Worm (Caenorhabditis elegans) whole organism, young adult: ENCODE results near the gene F10E9.5.

Experiments used
- C06A6.2 ChIP-seq: fragments of 200-800 bp; sonication (Bioruptor generic); conservative IDR thresholded peaks from 2 replicates; pipeline ENCODE4 v1.3.6; 2022; ENCODE audit warnings: missing genetic modification characterization, missing compliant biosample characterization
- F52B5.7 ChIP-seq: sonication (generic microtip); optimal IDR thresholded peaks from 2 replicates; lab custom pipeline; 2016; ENCODE audit warnings: mild to moderate bottlenecking, missing genetic modification characterization, missing compliant biosample characterization
- F57A8.1 ChIP-seq: fragments of 200-800 bp; sonication (Bioruptor generic); optimal IDR thresholded peaks from 2 replicates; lab custom pipeline; 2018; ENCODE audit warnings: mild to moderate bottlenecking, missing genetic modification characterization, moderate library complexity, missing compliant biosample characterization
- T07F8.4 ChIP-seq: sonication (generic microtip); optimal IDR thresholded peaks from 2 replicates; lab custom pipeline; 2016; ENCODE audit warnings: mild to moderate bottlenecking, missing genetic modification characterization, moderate library complexity, missing compliant biosample characterization
- T26A5.8 ChIP-seq: sonication (generic microtip); optimal IDR thresholded peaks from 2 replicates; lab custom pipeline; 2016; ENCODE audit warnings: missing genetic modification characterization, missing compliant biosample characterization
- Y53F4B.3 ChIP-seq: fragments of 200-800 bp; sonication (Bioruptor generic); IDR thresholded peaks from 2 replicates; pipeline ENCODE4 v1.3.6; 2022; ENCODE audit warnings: missing genetic modification reagents, missing genetic modification characterization, missing compliant biosample characterization
- Y79H2A.3 ChIP-seq: fragments of 200-800 bp; sonication (Bioruptor generic); conservative IDR thresholded peaks from 2 replicates; pipeline ENCODE4 v1.3.6; 2022; ENCODE audit warnings: missing genetic modification reagents, missing genetic modification characterization, missing compliant biosample characterization
- Y95B8A.8 ChIP-seq: fragments of 200-800 bp; sonication (Bioruptor generic); IDR thresholded peaks from 2 replicates; pipeline ENCODE4 v1.3.6; 2022; ENCODE audit warnings: missing genetic modification reagents, missing genetic modification characterization, missing compliant biosample characterization
- aptf-3 ChIP-seq: fragments of 200-800 bp; sonication (Bioruptor generic); IDR thresholded peaks from 2 replicates; pipeline ENCODE4 v1.3.6; 2022; ENCODE audit warnings: missing genetic modification characterization, missing compliant biosample characterization
- bed-1 ChIP-seq: fragments of 200-800 bp; sonication (Bioruptor generic); IDR thresholded peaks from 2 replicates; pipeline ENCODE4 v1.3.6; 2022; ENCODE audit warnings: missing genetic modification reagents, missing genetic modification characterization, missing compliant biosample characterization
- ceh-27 ChIP-seq: fragments of 200-800 bp; sonication (Bioruptor generic); optimal IDR thresholded peaks from 2 replicates; lab custom pipeline; 2018; ENCODE audit warnings: mild to moderate bottlenecking, missing genetic modification characterization, moderate library complexity, missing compliant biosample characterization
- ceh-40 ChIP-seq: fragments of 200-800 bp; sonication (Bioruptor generic); IDR thresholded peaks from 2 replicates; pipeline ENCODE4 v1.3.6; 2022; ENCODE audit warnings: missing genetic modification characterization, missing compliant biosample characterization
- dox-1 ChIP-seq: fragments of 200-800 bp; sonication (Bioruptor generic); IDR thresholded peaks from 2 replicates; pipeline ENCODE4 v1.3.6; 2022; ENCODE audit warnings: missing genetic modification reagents, missing genetic modification characterization, missing compliant biosample characterization
- egl-18 ChIP-seq: fragments of 200-800 bp; sonication (Bioruptor generic); IDR thresholded peaks from 2 replicates; pipeline ENCODE4 v1.3.6; 2022; ENCODE audit warnings: missing genetic modification reagents, missing genetic modification characterization, missing compliant biosample characterization
- egrh-3 ChIP-seq: fragments of 200-800 bp; sonication (Bioruptor generic); IDR thresholded peaks from 2 replicates; pipeline ENCODE4 v1.3.6; 2022; ENCODE audit warnings: missing genetic modification reagents, missing genetic modification characterization, missing compliant biosample characterization
- ekl-4 ChIP-seq: fragments of 200-800 bp; sonication (Bioruptor generic); IDR thresholded peaks from 2 replicates; pipeline ENCODE4 v1.3.6; 2022; ENCODE audit warnings: missing genetic modification reagents, missing genetic modification characterization, missing compliant biosample characterization
- ets-4 ChIP-seq: fragments of 200-800 bp; sonication (Bioruptor generic); optimal IDR thresholded peaks from 2 replicates; lab custom pipeline; 2018; ENCODE audit warnings: mild to moderate bottlenecking, missing genetic modification characterization, missing compliant biosample characterization
- fkh-3 ChIP-seq: sonication (generic microtip); optimal IDR thresholded peaks from 2 replicates; lab custom pipeline; 2016; ENCODE audit warnings: mild to moderate bottlenecking, missing genetic modification characterization, missing compliant biosample characterization
- hmg-20 ChIP-seq: fragments of 200-800 bp; sonication (Bioruptor generic); IDR thresholded peaks from 2 replicates; pipeline ENCODE4 v1.3.6; 2022; ENCODE audit warnings: missing genetic modification reagents, missing genetic modification characterization, missing compliant biosample characterization
- hsf-1 ChIP-seq: fragments of 200-800 bp; sonication (Bioruptor generic); IDR thresholded peaks from 2 replicates; pipeline ENCODE4 v1.3.6; 2022; ENCODE audit warnings: missing genetic modification reagents, missing genetic modification characterization, missing compliant biosample characterization
- let-526 ChIP-seq: fragments of 200-800 bp; sonication (Bioruptor generic); IDR thresholded peaks from 2 replicates; pipeline ENCODE4 v1.3.6; 2022; ENCODE audit warnings: missing genetic modification reagents, missing genetic modification characterization, missing compliant biosample characterization
- lin-54 ChIP-seq: fragments of 200-800 bp; sonication (Bioruptor generic); optimal IDR thresholded peaks from 2 replicates; lab custom pipeline; 2018; ENCODE audit warnings: mild to moderate bottlenecking, missing genetic modification characterization, missing compliant biosample characterization
- lir-1 ChIP-seq: fragments of 200-800 bp; sonication (Bioruptor generic); conservative IDR thresholded peaks from 2 replicates; pipeline ENCODE4 v1.3.6; 2022; ENCODE audit warnings: missing genetic modification reagents, missing genetic modification characterization, missing compliant biosample characterization
- rcor-1 ChIP-seq: fragments of 200-800 bp; sonication (Bioruptor generic); IDR thresholded peaks from 2 replicates; pipeline ENCODE4 v1.3.6; 2022; ENCODE audit warnings: missing genetic modification reagents, missing genetic modification characterization, missing compliant biosample characterization
- rpc-1 ChIP-seq, 2 experiments: fragments of 150-350 bp in 1 of 2; sonication (generic microtip) in 1 of 2; optimal IDR thresholded peaks; 2 replicates each; lab custom pipeline; 2014 to 2018; ENCODE audit warnings: missing biosample characterization in 1 of 2, missing genetic modification characterization in 1 of 2, missing genetic modification reagents in 1 of 2, missing genotype in 1 of 2
- sdz-38 ChIP-seq: sonication (generic microtip); optimal IDR thresholded peaks from 2 replicates; lab custom pipeline; 2016; ENCODE audit warnings: missing genotype, missing genetic modification characterization, missing compliant biosample characterization
- sea-2 ChIP-seq: fragments of 200-800 bp; sonication (Bioruptor generic); IDR thresholded peaks from 2 replicates; pipeline ENCODE4 v1.3.6; 2022; ENCODE audit warnings: missing genetic modification characterization, missing compliant biosample characterization
- snpc-1.1 ChIP-seq: sonication (generic microtip); optimal IDR thresholded peaks from 2 replicates; lab custom pipeline; 2017; ENCODE audit warnings: missing genetic modification characterization, mild to moderate bottlenecking, missing compliant biosample characterization, antibody characterized with exemption, moderate library complexity, missing genotype, missing genetic modification reagents; ENCODE audit not compliant: insufficient read depth
- snpc-4 ChIP-seq, 5 experiments: fragments of 150-350 bp in 1 of 5; sonication (generic microtip) in 4 of 5; optimal IDR thresholded peaks; 2 replicates each; lab custom pipeline; 2014 to 2018; ENCODE audit warnings: missing genetic modification characterization in 5 of 5, missing biosample characterization in 3 of 5, antibody characterized with exemption in 2 of 5, mild to moderate bottlenecking in 2 of 5, missing compliant biosample characterization in 2 of 5, missing genotype in 2 of 5, moderate library complexity in 2 of 5, missing genetic modification reagents in 1 of 5
- tlf-1 ChIP-seq: fragments of 200-800 bp; sonication (Bioruptor generic); optimal IDR thresholded peaks from 2 replicates; lab custom pipeline; 2018; ENCODE audit warnings: mild to moderate bottlenecking, missing genetic modification characterization, missing compliant biosample characterization
- unc-130 ChIP-seq: sonication (generic microtip); optimal IDR thresholded peaks from 2 replicates; lab custom pipeline; 2016; ENCODE audit warnings: missing genetic modification reagents, missing genetic modification characterization, missing compliant biosample characterization
- ztf-18 ChIP-seq: sonication (generic microtip); optimal IDR thresholded peaks from 2 replicates; lab custom pipeline; 2016; ENCODE audit warnings: missing genotype, mild to moderate bottlenecking, missing genetic modification characterization, missing compliant biosample characterization
- ztf-3 ChIP-seq: fragments of 200-800 bp; sonication (Bioruptor generic); optimal IDR thresholded peaks from 2 replicates; lab custom pipeline; 2018; ENCODE audit warnings: mild to moderate bottlenecking, missing genetic modification characterization, missing compliant biosample characterization

The F10E9.5 gene

ce11 chrIII:8305304-8305703, 2.1 kb upstream of the F10E9.5 start:
- TF ChIP-seq hsf-1 (GFP tag; lab: Robert Waterston, UW) (0 out of 2 replicates have a peak, but pooled peaks have one; percentile 10), C06A6.2 (GFP tag; lab: Robert Waterston, UW) (no peak)

- no peak for TF ChIP-seq sdz-38 (tag; lab: Kevin White, UChicago)
- no peak for TF ChIP-seq ztf-18 (tag; lab: Kevin White, UChicago)
- no peak for TF ChIP-seq rcor-1
- TF ChIP-seq let-526 (GFP tag; lab: Robert Waterston, UW) = no peak
- no peak for TF ChIP-seq aptf-3 (GFP tag; lab: Robert Waterston, UW)
- no peak for TF ChIP-seq rpc-1 (optimal IDR thresholded peaks at IDR 0.05; lab: Kevin White, UChicago)
- TF ChIP-seq rpc-1 (tag; optimal IDR thresholded peaks at IDR 0.05; lab: Kevin White, UChicago) = no peak
- no peak for TF ChIP-seq egrh-3 (GFP tag; lab: Robert Waterston, UW)
- no peak for TF ChIP-seq F57A8.1 (GFP tag; lab: Kevin White, UChicago)
- TF ChIP-seq dox-1 (GFP tag; lab: Robert Waterston, UW) = no peak
- no peak for TF ChIP-seq tlf-1 (GFP tag; lab: Kevin White, UChicago)
- no peak for TF ChIP-seq ets-4
- no peak for TF ChIP-seq hmg-20 (GFP tag; lab: Robert Waterston, UW)
- TF ChIP-seq ekl-4 (GFP tag; lab: Robert Waterston, UW) = no peak
- no peak for TF ChIP-seq fkh-3 (tag; lab: Kevin White, UChicago)
- TF ChIP-seq unc-130 = no peak
- TF ChIP-seq lir-1 (GFP tag; lab: Robert Waterston, UW) = no peak
- no peak for TF ChIP-seq ceh-40
Observed at ce11 chrIII:8305816-8306215, 1.6 kb upstream of the F10E9.5 start.

- TF ChIP-seq lin-54 (GFP tag; lab: Kevin White, UChicago) = no peak
- no peak for TF ChIP-seq bed-1
- TF ChIP-seq F52B5.7 = no peak
- no peak for TF ChIP-seq Y95B8A.8 (GFP tag; lab: Robert Waterston, UW)
- no peak for TF ChIP-seq Y53F4B.3 (GFP tag; lab: Robert Waterston, UW)
- TF ChIP-seq Y79H2A.3 (GFP tag; lab: Robert Waterston, UW) = no peak
- TF ChIP-seq egl-18 (GFP tag; lab: Robert Waterston, UW) = no peak
- no peak for TF ChIP-seq ztf-3
- no peak for TF ChIP-seq T07F8.4 (tag; lab: Kevin White, UChicago)
- no peak for TF ChIP-seq sdz-38 (tag; lab: Kevin White, UChicago)
- no peak for TF ChIP-seq T26A5.8 (tag; lab: Kevin White, UChicago)
- TF ChIP-seq snpc-1.1 (tag; lab: Kevin White, UChicago) = no peak
- no peak for TF ChIP-seq sea-2 (GFP tag; lab: Robert Waterston, UW)
- no peak for TF ChIP-seq snpc-4 (GFP tag; optimal IDR thresholded peaks at IDR 0.05; lab: Kevin White, UChicago)
- no peak for TF ChIP-seq snpc-4 (tag; optimal IDR thresholded peaks at IDR 0.05; lab: Kevin White, UChicago)
- TF ChIP-seq ceh-27 (GFP tag; lab: Kevin White, UChicago) = no peak
Observed at ce11 chrIII:8308238-8308637, 846 bp downstream of the F10E9.5 start, which contains the start of gene F10E9.4. TSS of gene F10E9.4 (plus strand) at chrIII:8308538.
